Worm (Caenorhabditis elegans) whole organism, L3 larva: Measurements from ENCODE around the gene F59B1.10.

Experiments
- R02D3.7 ChIP-seq: fragments of 150-350 bp; optimal IDR thresholded peaks from 2 replicates; lab custom pipeline; 2014; ENCODE audit warnings: missing biosample characterization, missing genetic modification characterization
- ZK546.5 ChIP-seq: sonication (generic microtip); optimal IDR thresholded peaks from 2 replicates; lab custom pipeline; 2017; ENCODE audit warnings: missing biosample characterization, missing genetic modification characterization
- aly-2 ChIP-seq: fragments of 150-350 bp; optimal IDR thresholded peaks from 2 replicates; lab custom pipeline; 2014; ENCODE audit warnings: missing biosample characterization, missing genetic modification characterization
- ama-1 ChIP-seq: fragments of 150-350 bp; optimal IDR thresholded peaks from 2 replicates; lab custom pipeline; 2018
- ceh-16 ChIP-seq: sonication (generic microtip); optimal IDR thresholded peaks from 2 replicates; lab custom pipeline; 2017; ENCODE audit warnings: missing biosample characterization, missing genetic modification characterization
- ceh-28 ChIP-seq: fragments of 150-350 bp; optimal IDR thresholded peaks from 2 replicates; lab custom pipeline; 2014; ENCODE audit warnings: missing biosample characterization, missing genetic modification reagents, missing genetic modification characterization
- ceh-82 ChIP-seq: fragments of 150-350 bp; optimal IDR thresholded peaks from 2 replicates; lab custom pipeline; 2014; ENCODE audit warnings: missing biosample characterization, missing genetic modification characterization
- ceh-9 ChIP-seq: sonication (generic microtip); optimal IDR thresholded peaks from 2 replicates; lab custom pipeline; 2018; ENCODE audit warnings: missing biosample characterization, missing genetic modification characterization
- daf-12 ChIP-seq: fragments of 150-350 bp; optimal IDR thresholded peaks from 2 replicates; lab custom pipeline; 2014; ENCODE audit warnings: missing biosample characterization, missing genetic modification reagents, missing genetic modification characterization
- egl-27 ChIP-seq: sonication (generic microtip); optimal IDR thresholded peaks from 4 replicates; lab custom pipeline; 2017; ENCODE audit warnings: missing biosample characterization, missing genetic modification reagents, missing genetic modification characterization
- egl-5 ChIP-seq: fragments of 150-350 bp; optimal IDR thresholded peaks from 2 replicates; lab custom pipeline; 2017; ENCODE audit warnings: missing biosample characterization, missing genetic modification reagents, missing genetic modification characterization, inconsistent platforms
- elt-1 ChIP-seq: fragments of 150-350 bp; optimal IDR thresholded peaks from 2 replicates; lab custom pipeline; 2014; ENCODE audit warnings: missing biosample characterization, missing genetic modification characterization
- elt-2 ChIP-seq: sonication (generic microtip); optimal IDR thresholded peaks from 2 replicates; lab custom pipeline; 2016; ENCODE audit warnings: missing genetic modification reagents, mild to moderate bottlenecking, missing genetic modification characterization, missing compliant biosample characterization
- elt-3 ChIP-seq, 3 experiments: fragments of 150-350 bp in 1 of 3; sonication (generic microtip) in 2 of 3; optimal IDR thresholded peaks; 2 replicates in 2 of 3; 4 replicates in 1 of 3; lab custom pipeline; 2014 to 2017; ENCODE audit warnings: missing biosample characterization in 3 of 3, missing genetic modification characterization in 3 of 3
- eor-1 ChIP-seq, 2 experiments: fragments of 150-350 bp; optimal IDR thresholded peaks; 2 replicates each; lab custom pipeline; 2014 to 2018; ENCODE audit warnings: missing biosample characterization in 2 of 2, missing genetic modification characterization in 2 of 2
- fos-1 ChIP-seq: fragments of 150-350 bp; optimal IDR thresholded peaks from 2 replicates; lab custom pipeline; 2014; ENCODE audit warnings: missing biosample characterization, missing genetic modification characterization
- hmg-11 ChIP-seq: sonication (generic microtip); optimal IDR thresholded peaks from 2 replicates; lab custom pipeline; 2016; ENCODE audit warnings: missing genetic modification characterization, missing compliant biosample characterization
- lin-15B ChIP-seq: fragments of 150-350 bp; optimal IDR thresholded peaks from 2 replicates; lab custom pipeline; 2014; ENCODE audit warnings: missing biosample characterization, missing genetic modification characterization
- lin-39 ChIP-seq: fragments of 150-350 bp; optimal IDR thresholded peaks from 2 replicates; lab custom pipeline; 2018; ENCODE audit warnings: missing biosample characterization, missing genetic modification reagents, missing genetic modification characterization
- lsy-12 ChIP-seq: sonication (generic microtip); optimal IDR thresholded peaks from 2 replicates; lab custom pipeline; 2016; ENCODE audit warnings: mild to moderate bottlenecking, missing genetic modification characterization, missing compliant biosample characterization
- nfya-1 ChIP-seq: sonication (generic microtip); optimal IDR thresholded peaks from 2 replicates; lab custom pipeline; 2017; ENCODE audit warnings: missing genetic modification characterization, mild to moderate bottlenecking, missing compliant biosample characterization, antibody characterized with exemption, moderate library complexity; ENCODE audit not compliant: insufficient read depth
- nhr-11 ChIP-seq: fragments of 150-350 bp; optimal IDR thresholded peaks from 2 replicates; lab custom pipeline; 2014; ENCODE audit warnings: missing biosample characterization, missing genetic modification characterization
- nhr-12 ChIP-seq: fragments of 150-350 bp; optimal IDR thresholded peaks from 2 replicates; lab custom pipeline; 2014; ENCODE audit warnings: missing biosample characterization, missing genetic modification characterization
- nhr-23 ChIP-seq: fragments of 150-350 bp; optimal IDR thresholded peaks from 2 replicates; lab custom pipeline; 2014; ENCODE audit warnings: missing biosample characterization, missing genetic modification reagents, missing genetic modification characterization
- nhr-25 ChIP-seq: sonication (generic microtip); optimal IDR thresholded peaks from 2 replicates; lab custom pipeline; 2017; ENCODE audit warnings: missing biosample characterization, missing genetic modification characterization
- nhr-28 ChIP-seq: fragments of 150-350 bp; optimal IDR thresholded peaks from 2 replicates; lab custom pipeline; 2014; ENCODE audit warnings: missing biosample characterization, missing genetic modification characterization
- nhr-76 ChIP-seq: fragments of 150-350 bp; sonication (generic microtip); optimal IDR thresholded peaks from 5 replicates; lab custom pipeline; 2014; ENCODE audit warnings: missing biosample characterization, missing genetic modification characterization
- nhr-77 ChIP-seq: fragments of 150-350 bp; optimal IDR thresholded peaks from 2 replicates; lab custom pipeline; 2014; ENCODE audit warnings: missing biosample characterization, missing genetic modification characterization
- pha-4 ChIP-seq: fragments of 150-350 bp; optimal IDR thresholded peaks from 2 replicates; lab custom pipeline; 2014; ENCODE audit warnings: missing biosample characterization, missing genetic modification reagents, missing genetic modification characterization
- pqm-1 ChIP-seq: fragments of 150-350 bp; optimal IDR thresholded peaks from 2 replicates; lab custom pipeline; 2017; ENCODE audit warnings: missing biosample characterization, missing genetic modification characterization, inconsistent platforms
- sea-2 ChIP-seq: fragments of 150-350 bp; sonication (generic microtip); optimal IDR thresholded peaks from 4 replicates; lab custom pipeline; 2014; ENCODE audit warnings: missing biosample characterization, missing genetic modification reagents, missing genetic modification characterization
- tbx-2 ChIP-seq: sonication (generic microtip); optimal IDR thresholded peaks from 2 replicates; lab custom pipeline; 2016; ENCODE audit warnings: mild to moderate bottlenecking, missing genetic modification characterization, missing compliant biosample characterization
- unc-39 ChIP-seq: sonication (generic microtip); optimal IDR thresholded peaks from 4 replicates; lab custom pipeline; 2017; ENCODE audit warnings: missing biosample characterization, missing genetic modification characterization
- unc-62 ChIP-seq: fragments of 150-350 bp; sonication (generic microtip); optimal IDR thresholded peaks from 4 replicates; lab custom pipeline; 2014; ENCODE audit warnings: missing biosample characterization, missing genetic modification reagents, missing genetic modification characterization
- zag-1 ChIP-seq: fragments of 150-350 bp; optimal IDR thresholded peaks from 2 replicates; lab custom pipeline; 2014; ENCODE audit warnings: missing biosample characterization, missing genetic modification characterization
- ztf-11 ChIP-seq: fragments of 150-350 bp; optimal IDR thresholded peaks from 2 replicates; lab custom pipeline; 2014; ENCODE audit warnings: missing biosample characterization, missing genetic modification characterization
- ztf-4 ChIP-seq: fragments of 150-350 bp; optimal IDR thresholded peaks from 2 replicates; lab custom pipeline; 2014; ENCODE audit warnings: missing biosample characterization, missing genetic modification characterization

The F59B1.10 gene

DNA sequence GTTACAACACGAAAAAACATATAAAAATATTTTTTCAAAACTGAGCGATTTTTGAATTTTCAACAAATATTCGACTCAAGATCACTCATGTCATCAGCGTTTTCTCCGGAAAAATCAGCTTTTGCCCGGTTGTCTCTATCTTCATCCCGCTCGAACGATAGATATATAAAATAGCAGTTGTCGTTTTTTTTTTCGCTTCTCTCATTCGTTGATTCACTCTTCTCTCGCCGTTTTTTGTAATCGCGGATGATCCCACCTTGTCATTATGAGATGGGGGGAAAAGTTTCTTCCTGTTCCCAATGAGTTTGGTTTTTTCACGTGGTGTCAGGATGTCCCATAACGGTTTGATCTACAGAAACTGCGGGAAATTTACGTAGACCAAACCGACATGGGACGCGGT lies 47.5 kb upstream of the F59B1.10 start:
- TF ChIP-seq nfya-1 = peak; percentile 11
- no peak for TF ChIP-seq eor-1 (tag; optimal IDR thresholded peaks at IDR 0.05; lab: Kevin White, UChicago)
- TF ChIP-seq ztf-4 (tag; lab: Kevin White, UChicago) = no peak
- TF ChIP-seq ama-1 (lab: Kevin White, UChicago) = no peak

DNA sequence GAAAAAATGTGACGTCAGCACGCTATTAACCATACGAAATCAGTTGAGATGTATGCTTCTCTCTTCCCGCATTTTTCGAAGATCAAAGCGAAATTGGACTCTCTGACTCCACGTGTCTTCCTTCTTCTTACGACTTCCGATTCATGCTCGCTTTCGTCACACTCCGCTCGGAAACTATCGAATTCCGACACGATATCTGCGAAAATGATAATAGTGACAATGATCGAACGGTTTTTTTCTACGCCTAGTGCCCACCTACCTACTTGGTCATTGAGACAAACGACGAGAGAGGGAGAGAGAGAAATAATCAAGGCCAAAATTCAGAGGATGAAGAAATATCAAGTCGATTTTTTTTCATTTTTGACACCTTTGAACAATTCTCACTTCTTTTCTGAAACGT lies 45.9 kb upstream of the F59B1.10 start:
- TF ChIP-seq nhr-77 = no peak
- TF ChIP-seq nhr-76 (tag; lab: Kevin White, UChicago) = no peak
- TF ChIP-seq elt-2 (tag; lab: Kevin White, UChicago) = no peak
- TF ChIP-seq daf-12 (tag; lab: Kevin White, UChicago) = no peak
- no peak for TF ChIP-seq ZK546.5 (tag; lab: Kevin White, UChicago)
- TF ChIP-seq ztf-4 (tag; lab: Kevin White, UChicago) = no peak
- no peak for TF ChIP-seq nhr-12 (tag; lab: Kevin White, UChicago)
- TF ChIP-seq nhr-11 (tag; lab: Kevin White, UChicago) = no peak
- TF ChIP-seq lin-15B (tag; lab: Kevin White, UChicago) = no peak
- no peak for TF ChIP-seq tbx-2 (tag; lab: Kevin White, UChicago)
- no peak for TF ChIP-seq lsy-12 (tag; lab: Kevin White, UChicago)
- TF ChIP-seq ceh-9 (tag; lab: Kevin White, UChicago) = no peak

DNA sequence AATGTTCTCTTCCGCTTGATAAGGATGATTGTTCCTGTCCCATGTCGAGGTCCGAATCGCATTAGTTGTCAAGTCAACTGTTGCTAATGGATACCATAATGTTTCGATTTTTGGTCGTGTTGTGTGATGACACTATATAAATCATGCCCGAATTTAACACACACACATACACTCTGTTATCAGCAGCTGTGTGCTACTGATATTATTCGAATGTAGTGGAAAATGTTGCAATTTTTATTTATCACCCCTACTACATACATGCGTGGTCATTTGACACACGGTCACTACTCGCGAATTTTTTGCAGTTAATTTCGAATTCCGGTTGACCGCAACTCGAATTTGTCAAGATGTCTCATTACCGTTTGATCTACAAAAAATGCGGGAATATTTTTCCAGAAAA lies 44.9 kb upstream of the F59B1.10 start:
- no peak for TF ChIP-seq sea-2 (GFP tag; lab: Kevin White, UChicago)
- TF ChIP-seq pqm-1 = peak; percentile 50
- peak; percentile 56 for TF ChIP-seq elt-2 (tag; lab: Kevin White, UChicago)
- TF ChIP-seq, all 47 proteins: peak for 2

DNA sequence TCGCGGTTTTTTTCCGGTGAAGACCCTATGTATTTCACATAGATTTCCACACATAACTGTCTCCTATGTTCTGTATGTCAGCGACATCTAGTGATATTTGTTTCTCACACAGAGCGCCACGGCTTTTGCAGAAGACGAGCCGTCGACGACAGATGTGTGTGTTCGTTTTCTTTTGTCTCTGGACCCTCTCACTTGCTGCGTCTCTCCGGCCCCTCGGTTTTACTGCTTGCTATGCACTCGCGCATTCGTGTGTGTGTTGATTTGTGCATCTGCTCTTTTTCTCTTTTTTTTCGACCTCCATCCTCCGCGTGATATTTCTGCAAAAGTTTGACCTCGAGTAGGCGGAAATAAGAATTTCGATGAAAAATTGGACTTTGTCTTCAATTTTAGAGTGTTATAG lies 41.0 kb upstream of the F59B1.10 start:
- TF ChIP-seq elt-3 (tag; optimal IDR thresholded peaks at IDR 0.05; lab: Kevin White, UChicago) (no peak), nhr-28 (no peak), egl-5 (no peak), unc-62 (GFP tag; lab: Kevin White, UChicago) (no peak), ceh-16 (tag; lab: Kevin White, UChicago) (no peak), nfya-1 (peak; percentile 59), ztf-11 (no peak), pqm-1 (no peak), R02D3.7 (tag; lab: Kevin White, UChicago) (no peak), hmg-11 (tag; lab: Kevin White, UChicago) (peak; percentile 52), lin-15B (tag; lab: Kevin White, UChicago) (peak; percentile 29), ceh-82 (tag; lab: Kevin White, UChicago) (no peak), ceh-28 (tag; lab: Kevin White, UChicago) (no peak), nhr-76 (tag; lab: Kevin White, UChicago) (no peak), lin-39 (tag; lab: Kevin White, UChicago) (peak; percentile 46), nhr-23 (tag; lab: Kevin White, UChicago) (no peak), nhr-25 (no peak), sea-2 (GFP tag; lab: Kevin White, UChicago) (no peak), zag-1 (tag; lab: Kevin White, UChicago) (no peak), pha-4 (tag; lab: Kevin White, UChicago) (no peak), egl-27 (tag; lab: Kevin White, UChicago) (no peak)

DNA sequence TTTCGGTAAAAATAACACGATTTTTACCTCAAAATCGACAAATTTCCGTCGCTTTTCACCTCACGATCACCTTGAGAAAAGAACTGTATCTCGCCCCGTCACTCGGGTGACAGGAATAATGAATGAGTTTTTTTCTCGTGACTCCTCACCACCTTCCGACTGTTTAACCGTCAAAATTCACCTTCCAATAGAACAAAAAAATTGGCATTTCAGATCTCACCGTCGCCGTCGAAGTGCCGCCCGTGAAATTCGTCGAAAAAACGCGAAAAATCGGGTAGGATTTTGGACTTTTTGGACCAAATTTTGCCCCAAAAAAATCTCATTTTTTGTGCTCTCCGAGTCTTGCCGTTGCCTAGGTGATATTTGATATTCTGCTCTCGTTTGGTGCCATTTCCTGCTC lies 39.1 kb upstream of the F59B1.10 start, which contains the start of gene unc-132:
Gene unc-132, plus strand, starts transcription at position 208 of the 400 bp plus-strand sequence.
- TF ChIP-seq ceh-9 (tag; lab: Kevin White, UChicago) (no peak), fos-1 (tag; lab: Kevin White, UChicago) (no peak), nhr-77 (no peak), sea-2 (GFP tag; lab: Kevin White, UChicago) (no peak), lsy-12 (tag; lab: Kevin White, UChicago) (no peak), nhr-25 (no peak), lin-39 (tag; lab: Kevin White, UChicago) (no peak), egl-5 (no peak), daf-12 (tag; lab: Kevin White, UChicago) (no peak), ztf-11 (no peak), aly-2 (tag; lab: Kevin White, UChicago) (no peak), elt-2 (tag; lab: Kevin White, UChicago) (no peak), ama-1 (lab: Kevin White, UChicago) (no peak), ceh-16 (tag; lab: Kevin White, UChicago) (no peak), unc-62 (GFP tag; lab: Kevin White, UChicago) (no peak), egl-27 (tag; lab: Kevin White, UChicago) (no peak), elt-1 (tag; lab: Kevin White, UChicago) (no peak), unc-39 (tag; lab: Kevin White, UChicago) (no peak), nhr-23 (tag; lab: Kevin White, UChicago) (no peak)
